Worm (Caenorhabditis elegans) whole organism, late embryonic: ENCODE data around the gene cyp-33E1.

ENCODE experiments used
- ceh-14 ChIP-seq: sonication (generic microtip); optimal IDR thresholded peaks from 2 replicates; lab custom pipeline; 2016; ENCODE audit warnings: missing genotype, missing genetic modification characterization, missing compliant biosample characterization
- elt-2 ChIP-seq: sonication (generic microtip); optimal IDR thresholded peaks from 2 replicates; lab custom pipeline; 2016; ENCODE audit warnings: missing genetic modification reagents, missing genetic modification characterization, missing compliant biosample characterization
- gmeb-2 ChIP-seq: sonication (generic microtip); optimal IDR thresholded peaks from 2 replicates; lab custom pipeline; 2016; ENCODE audit warnings: missing genetic modification characterization, inconsistent platforms, missing compliant biosample characterization
- nhr-11 ChIP-seq: fragments of 150-350 bp; optimal IDR thresholded peaks from 2 replicates; lab custom pipeline; 2014; ENCODE audit warnings: missing biosample characterization, missing genetic modification characterization
- nhr-232 ChIP-seq: sonication (generic microtip); optimal IDR thresholded peaks from 2 replicates; lab custom pipeline; 2016; ENCODE audit warnings: missing genetic modification characterization, missing compliant biosample characterization
- npax-4 ChIP-seq: sonication (generic microtip); optimal IDR thresholded peaks from 2 replicates; lab custom pipeline; 2016; ENCODE audit warnings: missing genetic modification characterization, missing compliant biosample characterization
- odd-2 ChIP-seq: sonication (generic microtip); optimal IDR thresholded peaks from 2 replicates; lab custom pipeline; 2017; ENCODE audit warnings: antibody characterized with exemption, mild to moderate bottlenecking, missing genetic modification characterization, missing compliant biosample characterization
- pag-3 ChIP-seq: sonication (generic microtip); optimal IDR thresholded peaks from 2 replicates; lab custom pipeline; 2016; ENCODE audit warnings: missing compliant biosample characterization, missing genetic modification characterization, borderline replicate concordance
- pha-4 ChIP-seq: fragments of 150-350 bp; optimal IDR thresholded peaks from 2 replicates; lab custom pipeline; 2018; ENCODE audit warnings: missing biosample characterization, missing genetic modification reagents, missing genetic modification characterization
- sox-2 ChIP-seq: fragments of 200-800 bp; sonication (Bioruptor generic); IDR thresholded peaks from 2 replicates; pipeline ENCODE4 v1.3.6; 2022; ENCODE audit warnings: missing genetic modification reagents, missing genetic modification characterization, missing compliant biosample characterization
- tbx-2 ChIP-seq: sonication (generic microtip); optimal IDR thresholded peaks from 2 replicates; lab custom pipeline; 2016; ENCODE audit warnings: missing genetic modification characterization, missing compliant biosample characterization
- unc-86 ChIP-seq: sonication (generic microtip); optimal IDR thresholded peaks from 2 replicates; lab custom pipeline; 2016; ENCODE audit warnings: missing genetic modification characterization, missing compliant biosample characterization

- no peak for TF ChIP-seq pha-4 (tag; lab: Kevin White, UChicago)
- TF ChIP-seq odd-2: no peak
- no peak for TF ChIP-seq pag-3 (tag; lab: Kevin White, UChicago)
- TF ChIP-seq sox-2 (GFP tag; lab: Robert Waterston, UW): no peak
- TF ChIP-seq tbx-2 (tag; lab: Kevin White, UChicago): no peak
- no peak for TF ChIP-seq gmeb-2
- TF ChIP-seq npax-4 (tag; lab: Kevin White, UChicago): no peak
- no peak for TF ChIP-seq nhr-232 (tag; lab: Kevin White, UChicago)
- TF ChIP-seq nhr-11: no peak
- TF ChIP-seq unc-86 (tag; lab: Kevin White, UChicago): no peak
- no peak for TF ChIP-seq elt-2 (tag; lab: Kevin White, UChicago)
- no peak for TF ChIP-seq ceh-14 (tag; lab: Kevin White, UChicago)
These were observed 43.2 kb downstream of the cyp-33E1 start for ce11 chrIV:8605217-8605616.
